Worm (Caenorhabditis elegans): Measurements from ENCODE around the gene M03A1.8.

DNA sequence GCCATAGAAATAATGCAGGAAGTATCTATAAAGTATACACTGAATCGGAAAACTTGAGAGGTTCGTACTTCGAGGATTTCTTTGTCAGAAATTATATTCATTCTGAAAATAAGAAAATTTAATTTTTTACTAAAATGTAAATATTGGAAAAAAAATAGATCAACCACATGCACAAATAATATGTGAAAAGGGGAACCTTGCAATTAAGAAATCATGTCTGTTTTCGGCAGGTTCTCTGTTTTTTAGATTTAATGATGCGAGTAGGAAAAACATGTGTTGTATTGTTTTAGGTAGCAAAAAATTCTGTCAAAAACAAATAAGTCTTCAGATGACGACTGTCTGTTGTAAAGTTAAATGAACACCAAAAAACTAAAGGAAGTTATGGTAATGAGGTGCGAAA is 23.0 kb upstream of the M03A1.8 start, which contains the start of gene sra-33:
- TF ChIP-seq ama-1 (optimal IDR thresholded peaks at IDR 0.05): no peak
- TF ChIP-seq ztf-4 (tag; optimal IDR thresholded peaks at IDR 0.05): no peak
- TF ChIP-seq mdl-1 (tag; optimal IDR thresholded peaks at IDR 0.05): no peak
- TF ChIP-seq ztf-1 (GFP tag; conservative IDR thresholded peaks at IDR 0.05): no peak
- TF ChIP-seq lin-11 (tag; optimal IDR thresholded peaks at IDR 0.05): no peak
- TF ChIP-seq dmd-4 (tag; optimal IDR thresholded peaks at IDR 0.05): no peak
- no peak for TF ChIP-seq ceh-16 (tag; optimal IDR thresholded peaks at IDR 0.05)
- TF ChIP-seq ztf-11 (tag; optimal IDR thresholded peaks at IDR 0.05): no peak
- TF ChIP-seq nhr-77 (tag; optimal IDR thresholded peaks at IDR 0.05): no peak

Measured in whole organism, L2 larva.